Worm (Caenorhabditis elegans) whole organism, young adult: ENCODE measurements around the gene cnep-1.

Experiments used
- F23B12.7 ChIP-seq: sonication (generic microtip); optimal IDR thresholded peaks from 2 replicates; lab custom pipeline; 2017; ENCODE audit warnings: missing genetic modification characterization, mild to moderate bottlenecking, missing compliant biosample characterization, antibody characterized with exemption, moderate library complexity; ENCODE audit not compliant: insufficient read depth
- K11D2.4 ChIP-seq: fragments of 200-800 bp; sonication (Bioruptor generic); IDR thresholded peaks from 2 replicates; pipeline ENCODE4 v1.3.6; 2022; ENCODE audit warnings: missing genetic modification reagents, missing genetic modification characterization, missing compliant biosample characterization
- ceh-58 ChIP-seq: fragments of 200-800 bp; sonication (Bioruptor generic); IDR thresholded peaks from 2 replicates; pipeline ENCODE4 v1.3.6; 2022; ENCODE audit warnings: missing genetic modification characterization, missing compliant biosample characterization
- lir-1 ChIP-seq: fragments of 200-800 bp; sonication (Bioruptor generic); conservative IDR thresholded peaks from 2 replicates; pipeline ENCODE4 v1.3.6; 2022; ENCODE audit warnings: missing genetic modification reagents, missing genetic modification characterization, missing compliant biosample characterization
- madf-8 ChIP-seq: fragments of 200-800 bp; sonication (Bioruptor generic); conservative IDR thresholded peaks from 2 replicates; pipeline ENCODE4 v1.3.6; 2022; ENCODE audit warnings: missing genetic modification reagents, missing genetic modification characterization, missing compliant biosample characterization
- unc-62 ChIP-seq: fragments of 150-350 bp; optimal IDR thresholded peaks from 2 replicates; lab custom pipeline; 2014; ENCODE audit warnings: missing biosample characterization, missing genetic modification reagents, missing genetic modification characterization

ce11 chrII:7283063-7283462 is 27.1 kb upstream of the cnep-1 start:
- no peak for TF ChIP-seq unc-62 (GFP tag; lab: Kevin White, UChicago)
- TF ChIP-seq lir-1 (GFP tag; lab: Robert Waterston, UW) = no peak
- TF ChIP-seq K11D2.4 (GFP tag; lab: Robert Waterston, UW) = no peak
- TF ChIP-seq madf-8 (GFP tag; lab: Robert Waterston, UW) = no peak
- no peak for TF ChIP-seq ceh-58 (GFP tag; lab: Robert Waterston, UW)
- TF ChIP-seq F23B12.7 (tag; lab: Kevin White, UChicago) = no peak
